Worm (Caenorhabditis elegans): Measurements from ENCODE around the gene ver-1.

The ver-1 gene

ce11 chrIII:187829-188228, 31.2 kb downstream of the ver-1 start, which contains the start of gene mxl-2:
Gene mxl-2, minus strand, starts transcription at chrIII:188131.
- no peak for TF ChIP-seq nhr-12 (tag; optimal IDR thresholded peaks at IDR 0.05)
- TF ChIP-seq elt-1 (tag; optimal IDR thresholded peaks at IDR 0.05; ENCODE audit: borderline replicate concordance, insufficient read depth): no peak
- TF ChIP-seq nhr-28 (tag; optimal IDR thresholded peaks at IDR 0.05): no peak
- TF ChIP-seq M03D4.4 (tag; optimal IDR thresholded peaks at IDR 0.05): no peak
- TF ChIP-seq nhr-76 (tag; optimal IDR thresholded peaks at IDR 0.05): no peak

- no peak for TF ChIP-seq unc-39 (tag; optimal IDR thresholded peaks at IDR 0.05)
- no peak for TF ChIP-seq ham-2 (GFP tag; optimal IDR thresholded peaks at IDR 0.05)
- TF ChIP-seq lin-32 (GFP tag; optimal IDR thresholded peaks at IDR 0.05): no peak
- no peak for TF ChIP-seq zip-8 (tag; optimal IDR thresholded peaks at IDR 0.05)
- TF ChIP-seq blmp-1 (tag; optimal IDR thresholded peaks at IDR 0.05): no peak
- TF ChIP-seq nhr-12 (tag; optimal IDR thresholded peaks at IDR 0.05): no peak
- TF ChIP-seq lsy-2 (tag; optimal IDR thresholded peaks at IDR 0.05): no peak
- TF ChIP-seq mab-5 (tag; optimal IDR thresholded peaks at IDR 0.05): no peak
- no peak for TF ChIP-seq ztf-11 (tag; optimal IDR thresholded peaks at IDR 0.05)
- TF ChIP-seq tbx-8 (GFP tag; optimal IDR thresholded peaks at IDR 0.05): no peak
- no peak for TF ChIP-seq unc-62 (GFP tag; optimal IDR thresholded peaks at IDR 0.05)
- TF ChIP-seq nhr-76 (tag; optimal IDR thresholded peaks at IDR 0.05): no peak
- no peak for TF ChIP-seq bed-3 (GFP tag; optimal IDR thresholded peaks at IDR 0.05)
- TF ChIP-seq sptf-1 (tag; optimal IDR thresholded peaks at IDR 0.05): no peak
- TF ChIP-seq mep-1 (tag; optimal IDR thresholded peaks at IDR 0.05): no peak
- no peak for TF ChIP-seq hlh-1 (tag; optimal IDR thresholded peaks at IDR 0.05)
- TF ChIP-seq snpc-4 (tag; optimal IDR thresholded peaks at IDR 0.05): no peak
- peak; percentile 41 for TF ChIP-seq ceh-39 (tag; optimal IDR thresholded peaks at IDR 0.05)
- TF ChIP-seq lin-13 (tag; optimal IDR thresholded peaks at IDR 0.05): no peak
- TF ChIP-seq ces-1 (GFP tag; optimal IDR thresholded peaks at IDR 0.05): peak; percentile 2
- no peak for TF ChIP-seq nhr-28 (tag; optimal IDR thresholded peaks at IDR 0.05)
- TF ChIP-seq elt-1 (tag; optimal IDR thresholded peaks at IDR 0.05; ENCODE audit: borderline replicate concordance, insufficient read depth): no peak
- no peak for TF ChIP-seq M03D4.4 (tag; optimal IDR thresholded peaks at IDR 0.05)
- TF ChIP-seq nhr-237 (tag; optimal IDR thresholded peaks at IDR 0.05): peak; percentile 31
- no peak for TF ChIP-seq elt-3 (tag; optimal IDR thresholded peaks at IDR 0.05)
- no peak for TF ChIP-seq ceh-83 (GFP tag; optimal IDR thresholded peaks at IDR 0.05)
Measured at ce11 chrIII:188426-188888, 31.8 kb downstream of the ver-1 start, which contains the start of gene ubc-20. Gene ubc-20, plus strand, starts transcription at chrIII:188838.

- TF ChIP-seq ceh-43 (GFP tag; optimal IDR thresholded peaks at IDR 0.05) (no peak), mab-5 (tag; optimal IDR thresholded peaks at IDR 0.05) (no peak), mls-2 (tag; optimal IDR thresholded peaks at IDR 0.05) (no peak), ztf-11 (tag; optimal IDR thresholded peaks at IDR 0.05) (no peak), flh-1 (GFP tag; optimal IDR thresholded peaks at IDR 0.05) (no peak), lsy-2 (tag; optimal IDR thresholded peaks at IDR 0.05) (no peak), pha-4 (tag; optimal IDR thresholded peaks at IDR 0.05) (no peak), cnd-1 (tag; optimal IDR thresholded peaks at IDR 0.05) (no peak), mep-1 (tag; optimal IDR thresholded peaks at IDR 0.05) (no peak), unc-39 (tag; optimal IDR thresholded peaks at IDR 0.05) (no peak), sptf-1 (tag; optimal IDR thresholded peaks at IDR 0.05) (no peak), tbx-8 (GFP tag; optimal IDR thresholded peaks at IDR 0.05) (no peak), lin-32 (GFP tag; optimal IDR thresholded peaks at IDR 0.05) (no peak), lin-13 (tag; optimal IDR thresholded peaks at IDR 0.05) (no peak), nhr-12 (tag; optimal IDR thresholded peaks at IDR 0.05) (no peak)
Measured at ce11 chrIII:189280-189679, 32.7 kb downstream of the ver-1 start.

ce11 chrIII:190686-191085, 34.1 kb downstream of the ver-1 start, which contains the start of gene cox-17:
Gene cox-17, plus strand, starts transcription at chrIII:190986.
- TF ChIP-seq lin-13 (tag; optimal IDR thresholded peaks at IDR 0.05): no peak
- no peak for TF ChIP-seq unc-62 (GFP tag; optimal IDR thresholded peaks at IDR 0.05)
- no peak for TF ChIP-seq nhr-12 (tag; optimal IDR thresholded peaks at IDR 0.05)
- TF ChIP-seq elt-1 (tag; optimal IDR thresholded peaks at IDR 0.05; ENCODE audit: borderline replicate concordance, insufficient read depth): no peak
- TF ChIP-seq blmp-1 (tag; optimal IDR thresholded peaks at IDR 0.05): no peak
- no peak for TF ChIP-seq cnd-1 (tag; optimal IDR thresholded peaks at IDR 0.05)
- no peak for TF ChIP-seq nhr-2 (tag; optimal IDR thresholded peaks at IDR 0.05)
- TF ChIP-seq nhr-237 (tag; optimal IDR thresholded peaks at IDR 0.05): no peak
- no peak for TF ChIP-seq elt-3 (tag; optimal IDR thresholded peaks at IDR 0.05)
- no peak for TF ChIP-seq unc-39 (tag; optimal IDR thresholded peaks at IDR 0.05)
- no peak for TF ChIP-seq nhr-76 (tag; optimal IDR thresholded peaks at IDR 0.05)
- TF ChIP-seq mls-2 (tag; optimal IDR thresholded peaks at IDR 0.05): no peak
